Comparison of ENCODE assay signal across 2 worm cellular contexts in genomic region chrV:12526124-12526523, ce11.
TF ChIP-seq lines count a peak whose summit lies in the region.

No protein-coding gene starts in this region.

TF ChIP-seq in whole organism, L1 larva, 84 proteins besides CTCF, POLR2A, EP300 and RAD21:
- TF ChIP-seq alr-1 (tag; optimal IDR thresholded peaks at IDR 0.05; lab: Kevin White, UChicago; ENCODE audit: borderline replicate concordance) (no peak), hlh-4 (tag; optimal IDR thresholded peaks at IDR 0.05; lab: Kevin White, UChicago) (no peak), snpc-4 (tag; optimal IDR thresholded peaks at IDR 0.05; lab: Kevin White, UChicago) (no peak), ets-5 (GFP tag; IDR thresholded peaks at IDR 0.05; lab: Robert Waterston, UW) (no peak), lin-14 (GFP tag; optimal IDR thresholded peaks at IDR 0.05; lab: Kevin White, UChicago) (no peak), blmp-1 (tag; optimal IDR thresholded peaks at IDR 0.05; lab: Kevin White, UChicago) (peak; percentile 99)

TF ChIP-seq in whole organism, L3 larva, 47 proteins besides CTCF, POLR2A, EP300 and RAD21:
- TF ChIP-seq nhr-23 (tag; optimal IDR thresholded peaks at IDR 0.05; lab: Kevin White, UChicago) (peak; percentile 50), eor-1 (tag; optimal IDR thresholded peaks at IDR 0.05; lab: Kevin White, UChicago) (no peak)
TF ChIP-seq in whole organism, L3 larva: peak in this region for 1.
